Worm (Caenorhabditis elegans) whole organism, young adult: ENCODE measurements around the gene jmjd-3.1.
A peak's percentile ranks its signal among the peaks of the same experiment; 100 is the strongest.

Source experiments
- F37B4.10 ChIP-seq: fragments of 200-800 bp; sonication (Bioruptor generic); IDR thresholded peaks from 2 replicates; pipeline ENCODE4 v1.3.6; 2022; ENCODE audit warnings: missing genetic modification characterization, missing compliant biosample characterization
- K11D2.4 ChIP-seq: fragments of 200-800 bp; sonication (Bioruptor generic); IDR thresholded peaks from 2 replicates; pipeline ENCODE4 v1.3.6; 2022; ENCODE audit warnings: missing genetic modification reagents, missing genetic modification characterization, missing compliant biosample characterization
- Y53F4B.3 ChIP-seq: fragments of 200-800 bp; sonication (Bioruptor generic); IDR thresholded peaks from 2 replicates; pipeline ENCODE4 v1.3.6; 2022; ENCODE audit warnings: missing genetic modification reagents, missing genetic modification characterization, missing compliant biosample characterization
- Y79H2A.3 ChIP-seq: fragments of 200-800 bp; sonication (Bioruptor generic); conservative IDR thresholded peaks from 2 replicates; pipeline ENCODE4 v1.3.6; 2022; ENCODE audit warnings: missing genetic modification reagents, missing genetic modification characterization, missing compliant biosample characterization
- Y95B8A.8 ChIP-seq: fragments of 200-800 bp; sonication (Bioruptor generic); IDR thresholded peaks from 2 replicates; pipeline ENCODE4 v1.3.6; 2022; ENCODE audit warnings: missing genetic modification reagents, missing genetic modification characterization, missing compliant biosample characterization
- akir-1 ChIP-seq: fragments of 200-800 bp; sonication (Bioruptor generic); optimal IDR thresholded peaks from 2 replicates; lab custom pipeline; 2018; ENCODE audit warnings: mild to moderate bottlenecking, missing genetic modification characterization, moderate library complexity, missing compliant biosample characterization
- athp-1 ChIP-seq: sonication (generic microtip); optimal IDR thresholded peaks from 2 replicates; lab custom pipeline; 2017; ENCODE audit warnings: mild to moderate bottlenecking, missing genetic modification characterization, missing compliant biosample characterization
- bed-2 ChIP-seq: fragments of 200-800 bp; sonication (Bioruptor generic); IDR thresholded peaks from 2 replicates; pipeline ENCODE4 v1.3.6; 2022; ENCODE audit warnings: missing genetic modification reagents, missing genetic modification characterization, missing compliant biosample characterization
- ceh-40 ChIP-seq: fragments of 200-800 bp; sonication (Bioruptor generic); IDR thresholded peaks from 2 replicates; pipeline ENCODE4 v1.3.6; 2022; ENCODE audit warnings: missing genetic modification characterization, missing compliant biosample characterization
- ceh-58 ChIP-seq: fragments of 200-800 bp; sonication (Bioruptor generic); IDR thresholded peaks from 2 replicates; pipeline ENCODE4 v1.3.6; 2022; ENCODE audit warnings: missing genetic modification characterization, missing compliant biosample characterization
- chd-7 ChIP-seq: sonication (generic microtip); optimal IDR thresholded peaks from 2 replicates; lab custom pipeline; 2016; ENCODE audit warnings: mild to moderate bottlenecking, missing genetic modification characterization, moderate library complexity, missing compliant biosample characterization
- dox-1 ChIP-seq: fragments of 200-800 bp; sonication (Bioruptor generic); IDR thresholded peaks from 2 replicates; pipeline ENCODE4 v1.3.6; 2022; ENCODE audit warnings: missing genetic modification reagents, missing genetic modification characterization, missing compliant biosample characterization
- efl-1 ChIP-seq: fragments of 150-350 bp; optimal IDR thresholded peaks from 2 replicates; lab custom pipeline; 2014; ENCODE audit warnings: missing biosample characterization, missing genetic modification reagents, missing genetic modification characterization
- hlh-26 ChIP-seq: fragments of 200-800 bp; sonication (Bioruptor generic); conservative IDR thresholded peaks from 2 replicates; pipeline ENCODE4 v1.3.6; 2022; ENCODE audit warnings: missing genetic modification reagents, missing genetic modification characterization, missing compliant biosample characterization
- lin-26 ChIP-seq: fragments of 200-800 bp; sonication (Bioruptor generic); IDR thresholded peaks from 2 replicates; pipeline ENCODE4 v1.3.6; 2022; ENCODE audit warnings: missing genetic modification reagents, missing genetic modification characterization, missing compliant biosample characterization
- lin-40 ChIP-seq: sonication (generic microtip); optimal IDR thresholded peaks from 2 replicates; lab custom pipeline; 2016; ENCODE audit warnings: missing genetic modification characterization, mild to moderate bottlenecking, missing compliant biosample characterization, missing genotype, missing genetic modification reagents
- mcd-1 ChIP-seq: fragments of 200-800 bp; sonication (Bioruptor generic); IDR thresholded peaks from 2 replicates; pipeline ENCODE4 v1.3.6; 2022; ENCODE audit warnings: missing genetic modification reagents, missing genetic modification characterization, missing compliant biosample characterization
- mel-28 ChIP-seq: sonication (generic microtip); optimal IDR thresholded peaks from 2 replicates; lab custom pipeline; 2016; ENCODE audit warnings: borderline replicate concordance, mild to moderate bottlenecking, missing genetic modification characterization, missing compliant biosample characterization
- mxl-1 ChIP-seq: sonication (generic microtip); optimal IDR thresholded peaks from 2 replicates; lab custom pipeline; 2016; ENCODE audit warnings: missing genetic modification characterization, missing compliant biosample characterization
- nhr-80 ChIP-seq: sonication (generic microtip); optimal IDR thresholded peaks from 2 replicates; lab custom pipeline; 2016; ENCODE audit warnings: missing genetic modification characterization, missing compliant biosample characterization
- nhr-90 ChIP-seq: sonication (generic microtip); optimal IDR thresholded peaks from 2 replicates; lab custom pipeline; 2016; ENCODE audit warnings: missing genotype, mild to moderate bottlenecking, missing genetic modification characterization, missing compliant biosample characterization
- pha-4 ChIP-seq: fragments of 150-350 bp; sonication (generic microtip); optimal IDR thresholded peaks from 2 replicates; lab custom pipeline; 2014; ENCODE audit warnings: missing biosample characterization, missing genetic modification reagents, missing genetic modification characterization
- rcor-1 ChIP-seq: fragments of 200-800 bp; sonication (Bioruptor generic); IDR thresholded peaks from 2 replicates; pipeline ENCODE4 v1.3.6; 2022; ENCODE audit warnings: missing genetic modification reagents, missing genetic modification characterization, missing compliant biosample characterization
- snpc-3.4 ChIP-seq: sonication (generic microtip); optimal IDR thresholded peaks from 2 replicates; lab custom pipeline; 2017; ENCODE audit warnings: missing genetic modification characterization, mild to moderate bottlenecking, missing compliant biosample characterization, antibody characterized with exemption, moderate library complexity, missing genotype, missing genetic modification reagents
- tbp1 ChIP-seq: fragments of 200-800 bp; sonication (Bioruptor generic); optimal IDR thresholded peaks from 2 replicates; lab custom pipeline; 2018; ENCODE audit warnings: mild to moderate bottlenecking, missing genetic modification characterization, missing compliant biosample characterization
- unc-62 ChIP-seq: fragments of 150-350 bp; optimal IDR thresholded peaks from 2 replicates; lab custom pipeline; 2014; ENCODE audit warnings: missing biosample characterization, missing genetic modification reagents, missing genetic modification characterization
- zfh-2 ChIP-seq: fragments of 200-800 bp; sonication (Bioruptor generic); conservative IDR thresholded peaks from 2 replicates; pipeline ENCODE4 v1.3.6; 2022; ENCODE audit warnings: missing genetic modification reagents, missing genetic modification characterization, missing compliant biosample characterization

The jmjd-3.1 gene

ce11 chrX:8623840-8624591, 53.2 kb downstream of the jmjd-3.1 start (continued):
- TF ChIP-seq athp-1 (tag; lab: Kevin White, UChicago) (no peak), Y53F4B.3 (GFP tag; lab: Robert Waterston, UW) (peak; percentile 37; the same call in 1 of the 2 replicates), akir-1 (GFP tag; lab: Kevin White, UChicago) (no peak), efl-1 (GFP tag; lab: Kevin White, UChicago) (no peak), bed-2 (GFP tag; lab: Robert Waterston, UW) (no peak), zfh-2 (peak; percentile 49), ceh-58 (GFP tag; lab: Robert Waterston, UW) (0 out of 2 replicates have a peak, but pooled peaks have one; percentile 54), hlh-26 (GFP tag; lab: Robert Waterston, UW) (no peak), unc-62 (GFP tag; lab: Kevin White, UChicago) (no peak), mxl-1 (tag; lab: Kevin White, UChicago) (no peak), lin-26 (GFP tag; lab: Robert Waterston, UW) (peak; percentile 88), chd-7 (tag; lab: Kevin White, UChicago) (peak; percentile 37), F37B4.10 (no peak), dox-1 (GFP tag; lab: Robert Waterston, UW) (peak; percentile 53; the same call in 1 of the 2 replicates), ceh-40 (peak; percentile 79), nhr-90 (tag; lab: Kevin White, UChicago) (peak; percentile 64), Y79H2A.3 (GFP tag; lab: Robert Waterston, UW) (no peak), pha-4 (tag; lab: Kevin White, UChicago) (no peak), lin-40 (tag; lab: Kevin White, UChicago) (peak; percentile 65), snpc-3.4 (tag; lab: Kevin White, UChicago) (peak; percentile 39), K11D2.4 (GFP tag; lab: Robert Waterston, UW) (peak; percentile 51; the same call in 1 of the 2 replicates), tbp1 (GFP tag; lab: Kevin White, UChicago) (peak; percentile 84), mel-28 (tag; lab: Kevin White, UChicago) (no peak), mcd-1 (GFP tag; lab: Robert Waterston, UW) (peak; percentile 73), nhr-80 (tag; lab: Kevin White, UChicago) (peak; percentile 21), Y95B8A.8 (GFP tag; lab: Robert Waterston, UW) (no peak), rcor-1 (GFP tag; lab: Robert Waterston, UW) (peak; percentile 58; the same call in 1 of the 2 replicates)
